Fruit fly (Drosophila melanogaster): Measurements from ENCODE around the gene Gr93b.

Gr93b gene

dm6 chr3R:21849988-21850460, 6.5 kb upstream of the Gr93b start (continued):
- TF ChIP-seq CG10366 (GFP tag; IDR thresholded peaks at IDR 0.05) (no peak), sens-2 (GFP tag; IDR thresholded peaks at IDR 0.05) (no peak), CG12744 (GFP tag; optimal IDR thresholded peaks at IDR 0.05) (no peak), kni (GFP tag; optimal IDR thresholded peaks at IDR 0.05) (peak; percentile 30), tup (GFP tag; optimal IDR thresholded peaks at IDR 0.05) (peak; percentile 14), croc (GFP tag; conservative IDR thresholded peaks at IDR 0.05) (peak; percentile 45; the same call in 1 of the 3 replicates), gsb (GFP tag; IDR thresholded peaks at IDR 0.05) (no peak), prd (optimal IDR thresholded peaks at IDR 0.05) (no peak), prd (GFP tag; IDR thresholded peaks at IDR 0.05) (peak; percentile 55; the same call in 1 of the 3 replicates), CG6791 (GFP tag; IDR thresholded peaks at IDR 0.05; ENCODE audit: partially characterized antibody) (no peak), fu2 (GFP tag; optimal IDR thresholded peaks at IDR 0.05) (no peak), crol (GFP tag; IDR thresholded peaks at IDR 0.05) (0 out of 2 replicates have a peak, but pooled peaks have one; percentile 24), CG7786 (GFP tag; optimal IDR thresholded peaks at IDR 0.05) (peak; percentile 23), CG31388 (GFP tag; optimal IDR thresholded peaks at IDR 0.05) (no peak), CG4617 (GFP tag; optimal IDR thresholded peaks at IDR 0.05; ENCODE audit: borderline replicate concordance) (no peak), eve (GFP tag; optimal IDR thresholded peaks at IDR 0.05) (peak in 1 of 2 experiments; percentile 77), CG8089 (GFP tag; optimal IDR thresholded peaks at IDR 0.05) (peak; percentile 53), chif (GFP tag; optimal IDR thresholded peaks at IDR 0.05) (peak; percentile 37 to 67), pros (GFP tag; optimal IDR thresholded peaks at IDR 0.05) (peak; percentile 51), grn (GFP tag; optimal IDR thresholded peaks at IDR 0.05) (peak; percentile 6), C15 (GFP tag; IDR thresholded peaks at IDR 0.05) (no peak), da (GFP tag; optimal IDR thresholded peaks at IDR 0.05) (peak; percentile 0), CG14710 (tag; optimal IDR thresholded peaks at IDR 0.05) (peak; percentile 31), dati (GFP tag; IDR thresholded peaks at IDR 0.05) (no peak), TFAM (GFP tag; optimal IDR thresholded peaks at IDR 0.05) (no peak), CG4854 (GFP tag; optimal IDR thresholded peaks at IDR 0.05) (no peak), CTCF (GFP tag; optimal IDR thresholded peaks at IDR 0.05) (no peak), CoRest (tag; optimal IDR thresholded peaks at IDR 0.05) (peak; percentile 55), yki (optimal IDR thresholded peaks at IDR 0.05) (no peak), Max (GFP tag; optimal IDR thresholded peaks at IDR 0.05) (no peak), Trl (optimal IDR thresholded peaks at IDR 0.05) (no peak), Trl (GFP tag; optimal IDR thresholded peaks at IDR 0.05) (peak; percentile 3), CG18764 (GFP tag; optimal IDR thresholded peaks at IDR 0.05) (no peak), dysf (GFP tag; IDR thresholded peaks at IDR 0.05) (peak; percentile 40; the same call in 1 of the 3 replicates), Hr78 (GFP tag; optimal IDR thresholded peaks at IDR 0.05) (peak in 1 of 2 experiments; percentile 26), CG7556 (GFP tag; optimal IDR thresholded peaks at IDR 0.05) (peak; percentile 51), gfzf (GFP tag; optimal IDR thresholded peaks at IDR 0.05) (no peak), CG9876 (GFP tag; optimal IDR thresholded peaks at IDR 0.05) (no peak), lilli (GFP tag; optimal IDR thresholded peaks at IDR 0.05) (peak; percentile 64), CG4424 (GFP tag; optimal IDR thresholded peaks at IDR 0.05) (peak; percentile 11), CG6854 (GFP tag; optimal IDR thresholded peaks at IDR 0.05) (no peak), CG6175 (GFP tag; IDR thresholded peaks at IDR 0.05) (peak; percentile 49; the same call in 1 of the 3 replicates), ato (GFP tag; IDR thresholded peaks at IDR 0.05; ENCODE audit: partially characterized antibody) (no peak), Deaf1 (tag; optimal IDR thresholded peaks at IDR 0.05) (no peak), tio (GFP tag; optimal IDR thresholded peaks at IDR 0.05) (peak; percentile 27), CG2120 (GFP tag; optimal IDR thresholded peaks at IDR 0.05) (peak; percentile 4), CG30020 (tag; optimal IDR thresholded peaks at IDR 0.05) (no peak), CG32532 (GFP tag; IDR thresholded peaks at IDR 0.05) (0 out of 2 replicates have a peak, but pooled peaks have one; percentile 6), CG11456 (GFP tag; IDR thresholded peaks at IDR 0.05) (no peak), sc (optimal IDR thresholded peaks at IDR 0.05) (no peak), sc (GFP tag; optimal IDR thresholded peaks at IDR 0.05) (no peak), gcm2 (GFP tag; optimal IDR thresholded peaks at IDR 0.05) (no peak), CG11723 (GFP tag; optimal IDR thresholded peaks at IDR 0.05) (peak; percentile 3)
